Fruit fly (Drosophila melanogaster) whole organism, embryonic: ENCODE data around the gene BCAS2.

Source experiments
- Aef1 ChIP-seq: fragments of 200-800 bp; sonication (Bioruptor generic); IDR thresholded peaks from 3 replicates; pipeline ENCODE4 v1.3.6; 2022; ENCODE audit warnings: missing biosample characterization, missing genetic modification characterization
- CG14441 ChIP-seq: fragments of 200-800 bp; sonication (Bioruptor generic); IDR thresholded peaks from 2 replicates; pipeline ENCODE4 v1.3.6; 2022; ENCODE audit warnings: missing biosample characterization, missing genetic modification characterization
- CG17361 ChIP-seq: fragments of 200-800 bp; sonication (Bioruptor generic); IDR thresholded peaks from 3 replicates; pipeline ENCODE4 v1.3.6; 2022; ENCODE audit warnings: missing biosample characterization, missing genetic modification characterization
- Eip74EF ChIP-seq, 2 experiments: fragments of 200-800 bp in 1 of 2; fragments of >200 bp in 1 of 2; sonication (Bioruptor generic) in 1 of 2; optimal IDR thresholded peaks; 2 replicates each; lab custom pipeline; 2017 to 2019; ENCODE audit warnings: missing biosample characterization in 2 of 2, missing genetic modification characterization in 2 of 2, mild to moderate bottlenecking in 1 of 2, moderate library complexity in 1 of 2

dm6 chr3R:27928140-27928539, 6.0 kb upstream of the BCAS2 start, which contains the start of gene nenya:
- TF ChIP-seq Eip74EF (GFP tag; optimal IDR thresholded peaks at IDR 0.05; lab: Kevin White, UChicago) (no peak), Aef1 (GFP tag; lab: Robert Waterston, UW) (no peak), CG14441 (no peak), CG17361 (no peak)
